Fruit fly (Drosophila melanogaster) whole organism, embryonic: ENCODE data around the gene Cpr65Aw.

Source experiments
- Adf1 ChIP-seq: fragments of 200-800 bp; sonication (Bioruptor generic); IDR thresholded peaks from 2 replicates; pipeline ENCODE4 v1.3.6; 2022; ENCODE audit warnings: missing biosample characterization, missing genetic modification characterization
- Aef1 ChIP-seq: fragments of 200-800 bp; sonication (Bioruptor generic); IDR thresholded peaks from 3 replicates; pipeline ENCODE4 v1.3.6; 2022; ENCODE audit warnings: missing biosample characterization, missing genetic modification characterization
- CG10431 ChIP-seq: fragments of 200-800 bp; sonication (Bioruptor generic); optimal IDR thresholded peaks from 3 replicates; lab custom pipeline; 2018; ENCODE audit warnings: missing biosample characterization, mild to moderate bottlenecking, missing genetic modification characterization
- CG11093 ChIP-seq: fragments of 200-800 bp; sonication (Bioruptor generic); IDR thresholded peaks from 3 replicates; pipeline ENCODE4 v1.3.6; 2022; ENCODE audit warnings: missing biosample characterization, missing genetic modification characterization
- CG11560 ChIP-seq: fragments of 200-800 bp; sonication (Bioruptor generic); IDR thresholded peaks from 3 replicates; pipeline ENCODE4 v1.3.6; 2022; ENCODE audit warnings: missing biosample characterization, missing genetic modification characterization
- CG13424 ChIP-seq: fragments of 200-800 bp; sonication (Bioruptor generic); optimal IDR thresholded peaks from 2 replicates; lab custom pipeline; 2019; ENCODE audit warnings: missing biosample characterization, mild to moderate bottlenecking, missing genetic modification characterization, moderate library complexity
- CG14050 ChIP-seq: fragments of 200-800 bp; sonication (Bioruptor generic); IDR thresholded peaks from 3 replicates; pipeline ENCODE4 v1.3.6; 2022; ENCODE audit warnings: missing biosample characterization, missing genetic modification characterization
- CG14710 ChIP-seq: fragments of 200-800 bp; sonication (Bioruptor generic); optimal IDR thresholded peaks from 3 replicates; lab custom pipeline; 2019; ENCODE audit warnings: missing biosample characterization, mild to moderate bottlenecking, missing genetic modification characterization, moderate library complexity
- CG15011 ChIP-seq: fragments of 200-800 bp; sonication (Bioruptor generic); optimal IDR thresholded peaks from 3 replicates; lab custom pipeline; 2018; ENCODE audit warnings: missing biosample characterization, mild to moderate bottlenecking, missing genetic modification characterization
- CG15479 ChIP-seq: fragments of 200-800 bp; sonication (Bioruptor generic); optimal IDR thresholded peaks from 3 replicates; lab custom pipeline; 2019; ENCODE audit warnings: missing biosample characterization, mild to moderate bottlenecking, missing genetic modification characterization, moderate library complexity
- CG15601 ChIP-seq: fragments of 200-800 bp; sonication (Bioruptor generic); optimal IDR thresholded peaks from 3 replicates; lab custom pipeline; 2019; ENCODE audit warnings: missing biosample characterization, mild to moderate bottlenecking, missing genetic modification characterization, moderate library complexity
- CG17359 ChIP-seq: fragments of 200-800 bp; sonication (Bioruptor generic); optimal IDR thresholded peaks from 3 replicates; lab custom pipeline; 2018; ENCODE audit warnings: missing biosample characterization, mild to moderate bottlenecking, missing genetic modification characterization, moderate library complexity
- CG18619 ChIP-seq: fragments of 200-800 bp; sonication (Bioruptor generic); optimal IDR thresholded peaks from 3 replicates; lab custom pipeline; 2017; ENCODE audit warnings: missing biosample characterization, mild to moderate bottlenecking, missing genetic modification characterization
- CG2199 ChIP-seq: fragments of 200-800 bp; sonication (Bioruptor generic); IDR thresholded peaks from 3 replicates; pipeline ENCODE4 v1.3.6; 2022; ENCODE audit warnings: missing biosample characterization, missing genetic modification characterization
- CG3065 ChIP-seq: fragments of 200-800 bp; sonication (Bioruptor generic); optimal IDR thresholded peaks from 2 replicates; lab custom pipeline; 2016; ENCODE audit warnings: missing biosample characterization, missing genetic modification characterization
- CG4730 ChIP-seq: fragments of 200-800 bp; sonication (Bioruptor generic); IDR thresholded peaks from 2 replicates; pipeline ENCODE4 v1.3.6; 2022; ENCODE audit warnings: missing biosample characterization, missing genetic modification characterization
- CG6175 ChIP-seq: fragments of 200-800 bp; sonication (Bioruptor generic); IDR thresholded peaks from 3 replicates; pipeline ENCODE4 v1.3.6; 2022; ENCODE audit warnings: missing biosample characterization, missing genetic modification characterization
- CG6254 ChIP-seq: fragments of 200-800 bp; sonication (Bioruptor generic); optimal IDR thresholded peaks from 3 replicates; lab custom pipeline; 2017; ENCODE audit warnings: mild to moderate bottlenecking, missing biosample characterization, missing genetic modification reagents, missing genetic modification characterization
- CG7556 ChIP-seq: fragments of 200-800 bp; sonication (Bioruptor generic); optimal IDR thresholded peaks from 2 replicates; lab custom pipeline; 2017; ENCODE audit warnings: missing biosample characterization, mild to moderate bottlenecking, missing genetic modification characterization
- CG8388 ChIP-seq: fragments of 200-800 bp; sonication (Bioruptor generic); optimal IDR thresholded peaks from 2 replicates; lab custom pipeline; 2019; ENCODE audit warnings: missing biosample characterization, mild to moderate bottlenecking, missing genetic modification characterization, moderate library complexity
- CG8944 ChIP-seq: fragments of 200-800 bp; sonication (Bioruptor generic); optimal IDR thresholded peaks from 3 replicates; lab custom pipeline; 2016; ENCODE audit warnings: missing biosample characterization, missing genetic modification characterization
- HmgD ChIP-seq: fragments of 200-800 bp; sonication (Bioruptor generic); optimal IDR thresholded peaks from 3 replicates; lab custom pipeline; 2016; ENCODE audit warnings: missing biosample characterization, missing genetic modification characterization
- Jarid2 ChIP-seq: fragments of 200-800 bp; sonication (Bioruptor generic); optimal IDR thresholded peaks from 3 replicates; lab custom pipeline; 2017; ENCODE audit warnings: mild to moderate bottlenecking, missing biosample characterization, missing genetic modification reagents, missing genetic modification characterization
- Mad ChIP-seq: fragments of 200-800 bp; sonication (Bioruptor generic); optimal IDR thresholded peaks from 2 replicates; lab custom pipeline; 2016; ENCODE audit warnings: missing biosample characterization, missing genetic modification characterization
- NfI ChIP-seq: fragments of 200-800 bp; sonication (Bioruptor generic); optimal IDR thresholded peaks from 3 replicates; lab custom pipeline; 2018; ENCODE audit warnings: missing biosample characterization, mild to moderate bottlenecking, missing genetic modification characterization, moderate library complexity
- Rx ChIP-seq: fragments of 200-800 bp; sonication (Bioruptor generic); IDR thresholded peaks from 2 replicates; pipeline ENCODE4 v1.3.6; 2022; ENCODE audit warnings: missing biosample characterization, missing genetic modification characterization
- Scr ChIP-seq: fragments of 200-800 bp; sonication (Bioruptor generic); IDR thresholded peaks from 2 replicates; pipeline ENCODE4 v1.3.6; 2022; ENCODE audit warnings: missing biosample characterization, missing genetic modification characterization; ENCODE audit not compliant: partially characterized antibody
- Side ChIP-seq: fragments of 200-800 bp; sonication (Bioruptor generic); optimal IDR thresholded peaks from 2 replicates; lab custom pipeline; 2016; ENCODE audit warnings: missing biosample characterization, missing genetic modification characterization
- Sox100B ChIP-seq: fragments of 200-800 bp; sonication (Bioruptor generic); optimal IDR thresholded peaks from 3 replicates; lab custom pipeline; 2018; ENCODE audit warnings: missing biosample characterization, mild to moderate bottlenecking, missing genetic modification characterization
- Xbp1 ChIP-seq: fragments of 200-800 bp; sonication (Bioruptor generic); optimal IDR thresholded peaks from 3 replicates; lab custom pipeline; 2016; ENCODE audit warnings: missing biosample characterization, mild to moderate bottlenecking, missing genetic modification characterization
- ac ChIP-seq: fragments of 200-800 bp; sonication (Bioruptor generic); optimal IDR thresholded peaks from 3 replicates; lab custom pipeline; 2017; ENCODE audit warnings: missing biosample characterization, mild to moderate bottlenecking, missing genetic modification characterization
- br ChIP-seq: fragments of >200 bp; optimal IDR thresholded peaks from 2 replicates; lab custom pipeline; 2017
- cas ChIP-seq: fragments of 200-800 bp; sonication (Bioruptor generic); IDR thresholded peaks from 2 replicates; pipeline ENCODE4 v1.3.6; 2022; ENCODE audit warnings: missing biosample characterization, missing genetic modification characterization
- caup ChIP-seq: fragments of 200-800 bp; sonication (Bioruptor generic); optimal IDR thresholded peaks from 3 replicates; lab custom pipeline; 2017; ENCODE audit warnings: missing biosample characterization, mild to moderate bottlenecking, missing genetic modification characterization, moderate library complexity; ENCODE audit not compliant: severe bottlenecking
- chm ChIP-seq: fragments of 200-800 bp; sonication (Bioruptor generic); IDR thresholded peaks from 2 replicates; pipeline ENCODE4 v1.3.6; 2022; ENCODE audit warnings: missing biosample characterization, missing genetic modification characterization
- dm ChIP-seq: fragments of 200-800 bp; sonication (Bioruptor generic); optimal IDR thresholded peaks from 3 replicates; lab custom pipeline; 2016; ENCODE audit warnings: missing biosample characterization, missing genetic modification characterization
- dmrt99B ChIP-seq: fragments of 200-800 bp; sonication (Bioruptor generic); optimal IDR thresholded peaks from 2 replicates; lab custom pipeline; 2018; ENCODE audit warnings: missing biosample characterization, mild to moderate bottlenecking, missing genetic modification characterization, moderate library complexity
- esg ChIP-seq: fragments of 200-800 bp; sonication (Bioruptor generic); conservative IDR thresholded peaks from 2 replicates; pipeline ENCODE4 v1.3.6; 2022; ENCODE audit warnings: missing biosample characterization, missing genetic modification characterization
- klu ChIP-seq: fragments of 200-800 bp; sonication (Bioruptor generic); IDR thresholded peaks from 2 replicates; pipeline ENCODE4 v1.3.6; 2022; ENCODE audit warnings: missing biosample characterization, missing genetic modification characterization
- mirr ChIP-seq: fragments of 200-800 bp; sonication (Bioruptor generic); optimal IDR thresholded peaks from 3 replicates; lab custom pipeline; 2018; ENCODE audit warnings: missing biosample characterization, mild to moderate bottlenecking, missing genetic modification characterization
- pita ChIP-seq: fragments of 200-800 bp; sonication (Bioruptor generic); optimal IDR thresholded peaks from 2 replicates; lab custom pipeline; 2017; ENCODE audit warnings: missing biosample characterization, mild to moderate bottlenecking, missing genetic modification characterization
- scrt ChIP-seq: fragments of 200-800 bp; sonication (Bioruptor generic); optimal IDR thresholded peaks from 2 replicates; lab custom pipeline; 2018; ENCODE audit warnings: missing biosample characterization, mild to moderate bottlenecking, missing genetic modification characterization, moderate library complexity
- slp2 ChIP-seq: fragments of 200-800 bp; sonication (Bioruptor generic); optimal IDR thresholded peaks from 2 replicates; lab custom pipeline; 2016; ENCODE audit warnings: missing biosample characterization, missing genetic modification characterization
- stc ChIP-seq: fragments of 200-800 bp; sonication (Bioruptor generic); IDR thresholded peaks from 2 replicates; pipeline ENCODE4 v1.3.6; 2022; ENCODE audit warnings: missing biosample characterization, missing genetic modification characterization
- stwl ChIP-seq: fragments of 200-800 bp; sonication (Bioruptor generic); optimal IDR thresholded peaks from 3 replicates; lab custom pipeline; 2018; ENCODE audit warnings: missing biosample characterization, mild to moderate bottlenecking, missing genetic modification characterization, moderate library complexity
- tin ChIP-seq: fragments of 200-800 bp; sonication (Bioruptor generic); optimal IDR thresholded peaks from 3 replicates; lab custom pipeline; 2016; ENCODE audit warnings: missing biosample characterization, missing genetic modification characterization
- tna ChIP-seq: fragments of 200-800 bp; sonication (Bioruptor generic); IDR thresholded peaks from 2 replicates; pipeline ENCODE4 v1.3.6; 2022; ENCODE audit warnings: missing biosample characterization, missing genetic modification characterization; ENCODE audit not compliant: partially characterized antibody
- zen ChIP-seq: fragments of 200-800 bp; sonication (Bioruptor generic); optimal IDR thresholded peaks from 3 replicates; lab custom pipeline; 2018; ENCODE audit warnings: missing biosample characterization, mild to moderate bottlenecking, missing genetic modification characterization, moderate library complexity

Gene Cpr65Aw

DNA sequence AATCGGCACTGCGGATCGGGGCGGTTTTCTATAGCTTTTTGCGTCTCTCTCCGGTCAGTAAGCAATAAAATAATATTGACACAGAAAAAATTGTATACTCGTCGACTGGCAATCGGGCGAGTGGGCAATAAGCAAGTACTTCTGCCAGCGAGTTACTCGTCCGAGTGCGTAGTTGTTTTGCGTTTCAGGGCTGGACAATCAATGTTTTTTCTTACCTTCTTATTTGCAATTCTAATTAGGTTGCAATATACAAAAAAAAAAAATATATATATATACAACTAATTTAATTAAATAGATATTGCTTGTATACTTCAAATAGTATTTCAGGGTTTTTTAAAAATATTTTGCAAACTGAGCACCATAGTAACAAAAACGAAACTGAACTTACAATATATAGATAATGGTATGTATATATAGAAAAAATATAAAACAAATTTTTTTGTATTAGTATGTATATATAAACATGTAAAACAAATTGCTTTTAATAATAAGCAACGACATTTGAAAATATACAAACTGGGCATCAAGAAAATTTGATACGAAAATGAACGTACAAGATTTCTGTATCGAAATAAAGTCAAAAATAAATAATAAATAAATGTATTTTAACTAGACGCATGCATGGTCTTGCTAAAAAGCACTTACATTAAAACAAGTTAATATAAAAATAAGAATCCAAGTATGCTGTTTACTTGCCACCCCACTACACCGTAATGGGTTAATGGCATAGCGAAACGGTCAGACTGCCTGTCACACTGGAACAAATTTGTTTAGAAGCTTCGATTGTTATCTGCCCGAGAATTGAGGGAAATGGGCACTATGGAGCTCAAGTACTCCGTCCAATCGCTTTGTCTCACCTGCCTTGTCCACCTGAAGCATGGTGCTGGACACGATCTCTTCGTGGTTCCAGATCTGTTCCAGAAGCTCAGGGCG lies 47.0 kb upstream of the Cpr65Aw start, which contains the start of the genes D19A and CG7386 (continued):
- 0 out of 3 replicates have a peak, but pooled peaks have one; percentile 17 for TF ChIP-seq CG2199 (GFP tag; lab: Robert Waterston, UW)
- peak; percentile 3 for TF ChIP-seq zen
- TF ChIP-seq br (lab: Kevin White, UChicago) = no peak
- peak; percentile 62 for TF ChIP-seq stwl (tag; lab: Kevin White, UChicago)
- peak; percentile 47 for TF ChIP-seq CG14710 (tag; lab: Kevin White, UChicago)
- TF ChIP-seq CG17359 (tag; lab: Kevin White, UChicago) = peak; percentile 44
- TF ChIP-seq tna (GFP tag; lab: Robert Waterston, UW) = no peak
- peak; percentile 68 for TF ChIP-seq CG13424
- TF ChIP-seq stc = peak; percentile 54; the same call in 1 of the 2 replicates
- TF ChIP-seq CG11093 = peak; percentile 53; the same call in 2 of the 3 replicates
- peak; percentile 12 for TF ChIP-seq CG18619 (GFP tag; lab: Kevin White, UChicago)
- TF ChIP-seq esg (GFP tag; lab: Robert Waterston, UW) = no peak; the same call in none of the 2 replicates
- TF ChIP-seq CG6254 = no peak
- peak; percentile 47 for TF ChIP-seq CG14050
- peak; percentile 27 for TF ChIP-seq CG10431
- no peak for TF ChIP-seq Scr (GFP tag; lab: Robert Waterston, UW)
- TF ChIP-seq CG7556 = peak; percentile 11
- no peak for TF ChIP-seq CG15479 (GFP tag; lab: Kevin White, UChicago)
- TF ChIP-seq CG8388 (GFP tag; lab: Kevin White, UChicago) = peak; percentile 30
- peak; percentile 48 for TF ChIP-seq Side
- TF ChIP-seq HmgD (GFP tag; lab: Kevin White, UChicago) = peak; percentile 62
- TF ChIP-seq Rx = peak; percentile 44; the same call in 1 of the 2 replicates
- TF ChIP-seq Jarid2 (GFP tag; lab: Kevin White, UChicago) = no peak
- TF ChIP-seq CG3065 = no peak
- TF ChIP-seq Sox100B (GFP tag; lab: Kevin White, UChicago) = peak; percentile 53
- TF ChIP-seq dmrt99B (tag; lab: Kevin White, UChicago) = peak; percentile 45
- TF ChIP-seq tin (GFP tag; lab: Kevin White, UChicago) = peak; percentile 43
- TF ChIP-seq Mad (GFP tag; lab: Kevin White, UChicago) = peak; percentile 16
- peak; percentile 20 for TF ChIP-seq CG15601
- TF ChIP-seq pita (GFP tag; lab: Kevin White, UChicago) = no peak
- TF ChIP-seq caup (GFP tag; lab: Kevin White, UChicago) = peak; percentile 49
- no peak for TF ChIP-seq CG6175 (GFP tag; lab: Robert Waterston, UW)
- TF ChIP-seq klu = no peak
- peak; percentile 67 for TF ChIP-seq Xbp1
- TF ChIP-seq mirr (GFP tag; lab: Kevin White, UChicago) = peak; percentile 37
- peak; percentile 45 for TF ChIP-seq NfI (GFP tag; lab: Kevin White, UChicago)
- TF ChIP-seq dm = no peak
- TF ChIP-seq ac (GFP tag; lab: Kevin White, UChicago) = no peak
- TF ChIP-seq CG8944 (GFP tag; lab: Kevin White, UChicago) = peak; percentile 52
- peak; percentile 45 for TF ChIP-seq Aef1 (GFP tag; lab: Robert Waterston, UW)
- peak; percentile 49 for TF ChIP-seq slp2
- peak; percentile 8 for TF ChIP-seq scrt
- TF ChIP-seq CG11560 (tag; lab: Robert Waterston, UW) = no peak
- TF ChIP-seq Adf1 (GFP tag; lab: Robert Waterston, UW) = no peak
- TF ChIP-seq cas (GFP tag; lab: Robert Waterston, UW) = peak; percentile 46; the same call in 1 of the 2 replicates
- TF ChIP-seq chm (GFP tag; lab: Robert Waterston, UW) = peak; percentile 15; the same call in 1 of the 2 replicates
- peak; percentile 63 for TF ChIP-seq CG4730 (GFP tag; lab: Robert Waterston, UW)
- no peak for TF ChIP-seq CG15011 (GFP tag; lab: Kevin White, UChicago)
